Worm (Caenorhabditis elegans): ENCODE results near the gene Y64G10A.1.

- TF ChIP-seq daf-8 (GFP tag; IDR thresholded peaks at IDR 0.05) (no peak), lsy-2 (tag; optimal IDR thresholded peaks at IDR 0.05) (no peak), mep-1 (tag; optimal IDR thresholded peaks at IDR 0.05) (no peak), nhr-11 (tag; optimal IDR thresholded peaks at IDR 0.05) (no peak), pqm-1 (tag; optimal IDR thresholded peaks at IDR 0.05) (no peak), unc-39 (tag; optimal IDR thresholded peaks at IDR 0.05) (no peak), R02D3.7 (tag; optimal IDR thresholded peaks at IDR 0.05) (no peak), aly-2 (tag; optimal IDR thresholded peaks at IDR 0.05) (no peak), mdl-1 (tag; optimal IDR thresholded peaks at IDR 0.05) (no peak), jun-1 (tag; optimal IDR thresholded peaks at IDR 0.05) (no peak), hmg-1.1 (GFP tag; IDR thresholded peaks at IDR 0.05) (no peak), aha-1 (tag) (no peak), dpl-1 (GFP tag; optimal IDR thresholded peaks at IDR 0.05) (no peak)
Observed at ce11 chrIV:14276160-14276559, 37.3 kb upstream of the Y64G10A.1 start, which contains the start of gene ilcr-1.
